Fruit fly (Drosophila melanogaster) S2 (cell line): ENCODE results near the gene CG1607.

Experiments
- CG8478 ChIP-seq: fragments of >200 bp; optimal IDR thresholded peaks from 2 replicates; lab custom pipeline; 2018
- CTCF ChIP-seq, 2 experiments: fragments of >200 bp; optimal IDR thresholded peaks; 2 replicates each; lab custom pipeline; 2018

dm6 chr3R:31438856-31439255 lies 56.9 kb downstream of the CG1607 start:
- TF ChIP-seq CTCF (optimal IDR thresholded peaks at IDR 0.05; lab: Kevin White, UChicago) (no peak), CG8478 (no peak)
